Fruit fly (Drosophila melanogaster): ENCODE results near the gene CG18530.

CG18530 gene

dm6 chr3R:12649099-12650029 is 16.2 kb downstream of the CG18530 start (continued):
- TF ChIP-seq Scr (GFP tag; IDR thresholded peaks at IDR 0.05; ENCODE audit: partially characterized antibody) (no peak), bbx (GFP tag; IDR thresholded peaks at IDR 0.05; ENCODE audit: partially characterized antibody) (no peak), Fer2 (tag; optimal IDR thresholded peaks at IDR 0.05) (no peak), ase (GFP tag; IDR thresholded peaks at IDR 0.05) (no peak), Jarid2 (GFP tag; optimal IDR thresholded peaks at IDR 0.05) (no peak), chif (GFP tag; optimal IDR thresholded peaks at IDR 0.05) (no peak), HLH4C (GFP tag; IDR thresholded peaks at IDR 0.05; ENCODE audit: partially characterized antibody) (no peak), dan (GFP tag; IDR thresholded peaks at IDR 0.05) (no peak), Blimp-1 (GFP tag; optimal IDR thresholded peaks at IDR 0.05) (no peak), lmd (GFP tag; IDR thresholded peaks at IDR 0.05) (no peak), CG10462 (GFP tag; optimal IDR thresholded peaks at IDR 0.05) (no peak), prd (optimal IDR thresholded peaks at IDR 0.05) (no peak), prd (GFP tag; IDR thresholded peaks at IDR 0.05) (0 out of 3 replicates have a peak, but pooled peaks have one; percentile 44), CG18599 (GFP tag; optimal IDR thresholded peaks at IDR 0.05) (no peak), caup (GFP tag; optimal IDR thresholded peaks at IDR 0.05; ENCODE audit: severe bottlenecking) (no peak), Dfd (GFP tag; optimal IDR thresholded peaks at IDR 0.05) (no peak), Ravus (GFP tag; IDR thresholded peaks at IDR 0.05) (no peak), sim (GFP tag; IDR thresholded peaks at IDR 0.05) (no peak), Opbp (GFP tag; IDR thresholded peaks at IDR 0.05; ENCODE audit: partially characterized antibody) (0 out of 3 replicates have a peak, but pooled peaks have one; percentile 12), CG16813 (GFP tag; IDR thresholded peaks at IDR 0.05; ENCODE audit: partially characterized antibody) (0 out of 3 replicates have a peak, but pooled peaks have one; percentile 14), CG7839 (tag; optimal IDR thresholded peaks at IDR 0.05) (no peak), CG30403 (GFP tag; optimal IDR thresholded peaks at IDR 0.05) (no peak)

DNA sequence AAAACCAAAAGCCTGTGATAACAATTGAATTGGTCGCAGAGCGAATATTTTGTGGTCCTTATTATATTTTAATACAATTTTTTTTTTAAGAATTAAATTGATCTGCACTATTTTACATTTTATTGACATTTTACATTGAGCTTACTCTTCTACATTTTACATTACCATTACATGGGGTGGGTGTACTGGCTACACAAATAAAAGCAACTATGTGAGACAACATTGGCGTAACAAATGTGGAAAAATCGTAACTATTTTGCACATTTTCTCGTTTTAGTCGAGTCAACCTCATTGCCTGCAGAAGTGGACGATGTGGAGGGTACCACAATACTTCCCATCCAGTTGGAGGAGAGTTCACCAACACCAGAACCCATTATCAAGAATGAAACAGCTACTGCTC is 17.4 kb downstream of the CG18530 start:
- TF ChIP-seq oc (tag; optimal IDR thresholded peaks at IDR 0.05) = no peak
- peak; percentile 1 for TF ChIP-seq CG11504 (tag; optimal IDR thresholded peaks at IDR 0.05)
- TF ChIP-seq Opbp (GFP tag; IDR thresholded peaks at IDR 0.05; ENCODE audit: partially characterized antibody) = peak; percentile 49; the same call in 2 of the 3 replicates
- no peak for TF ChIP-seq CG13424 (tag; optimal IDR thresholded peaks at IDR 0.05)
- no peak for TF ChIP-seq al (GFP tag; IDR thresholded peaks at IDR 0.05)
- 0 out of 2 replicates have a peak, but pooled peaks have one; percentile 19 for TF ChIP-seq CG3847 (GFP tag; IDR thresholded peaks at IDR 0.05)
- peak; percentile 73 for TF ChIP-seq Bgb (GFP tag; IDR thresholded peaks at IDR 0.05; ENCODE audit: partially characterized antibody)
- 0 out of 2 replicates have a peak, but pooled peaks have one; percentile 10 for TF ChIP-seq bbx (GFP tag; IDR thresholded peaks at IDR 0.05; ENCODE audit: partially characterized antibody)
- TF ChIP-seq zen (tag; optimal IDR thresholded peaks at IDR 0.05) = peak; percentile 2
- no peak for TF ChIP-seq MBD-R2 (GFP tag; IDR thresholded peaks at IDR 0.05)
- no peak for TF ChIP-seq Fer2 (tag; optimal IDR thresholded peaks at IDR 0.05)
- peak; percentile 61 for TF ChIP-seq CG14710 (tag; optimal IDR thresholded peaks at IDR 0.05)
- TF ChIP-seq peb (GFP tag; IDR thresholded peaks at IDR 0.05) = no peak
- TF ChIP-seq Bdp1 (GFP tag; optimal IDR thresholded peaks at IDR 0.05) = no peak
- TF ChIP-seq zfh2 (GFP tag; optimal IDR thresholded peaks at IDR 0.05) = no peak
- peak; percentile 15 for TF ChIP-seq gfzf (GFP tag; optimal IDR thresholded peaks at IDR 0.05)
- TF ChIP-seq Lhr (GFP tag; optimal IDR thresholded peaks at IDR 0.05) = peak; percentile 8
- no peak for TF ChIP-seq hbn (GFP tag; IDR thresholded peaks at IDR 0.05; ENCODE audit: partially characterized antibody)
- TF ChIP-seq CG12659 (GFP tag; optimal IDR thresholded peaks at IDR 0.05) = no peak
- no peak for TF ChIP-seq CG12391 (tag; optimal IDR thresholded peaks at IDR 0.05)
- TF ChIP-seq YL-1 (GFP tag; optimal IDR thresholded peaks at IDR 0.05) = no peak
- TF ChIP-seq Abd-B (GFP tag; optimal IDR thresholded peaks at IDR 0.05) = peak; percentile 12
- peak; percentile 71 for TF ChIP-seq pita (GFP tag; optimal IDR thresholded peaks at IDR 0.05)
- peak; percentile 71 for TF ChIP-seq amos (GFP tag; IDR thresholded peaks at IDR 0.05; ENCODE audit: partially characterized antibody)
- TF ChIP-seq CG17359 (tag; optimal IDR thresholded peaks at IDR 0.05) = peak; percentile 22
- TF ChIP-seq insv (GFP tag; optimal IDR thresholded peaks at IDR 0.05) = peak in 1 of 2 experiments; percentile 61
- no peak for TF ChIP-seq Elba2 (GFP tag; optimal IDR thresholded peaks at IDR 0.05)

Data from whole organism, embryonic.